Fruit fly (Drosophila melanogaster) whole organism, wandering third instar larva: Measurements from ENCODE around the gene GATAd.

Experiments used
- Abd-B ChIP-seq: fragments of >200 bp; optimal IDR thresholded peaks from 2 replicates; lab custom pipeline; 2017; ENCODE audit warnings: missing biosample characterization, missing genetic modification characterization
- CrebA ChIP-seq: fragments of 200-800 bp; sonication (Bioruptor generic); optimal IDR thresholded peaks from 2 replicates; lab custom pipeline; 2016; ENCODE audit warnings: missing biosample characterization, mild to moderate bottlenecking, missing genetic modification characterization, borderline replicate concordance
- GATAd ChIP-seq: sonication (Bioruptor generic); optimal IDR thresholded peaks from 2 replicates; lab custom pipeline; 2016; ENCODE audit warnings: missing biosample characterization, missing genetic modification characterization
- dl ChIP-seq, 2 experiments: fragments of 175-275, 200-275 bp in 1 of 2; fragments of 200-275 bp in 1 of 2; sonication (Bioruptor generic); optimal IDR thresholded peaks; lab custom pipeline; 2018; ENCODE audit warnings: mild to moderate bottlenecking in 2 of 2, missing biosample characterization in 2 of 2, missing genetic modification characterization in 2 of 2, moderate library complexity in 2 of 2; ENCODE audit not compliant: partially characterized antibody in 2 of 2, insufficient read depth in 1 of 2
- ey ChIP-seq: fragments of 200-800 bp; sonication (Bioruptor generic); optimal IDR thresholded peaks from 2 replicates; lab custom pipeline; 2016; ENCODE audit warnings: missing biosample characterization, missing genetic modification characterization
- fru ChIP-seq: fragments of 200-800 bp; sonication (Bioruptor generic); optimal IDR thresholded peaks from 3 replicates; lab custom pipeline; 2016; ENCODE audit warnings: missing biosample characterization, mild to moderate bottlenecking, missing genetic modification characterization
- jim ChIP-seq: fragments of 175-275, 200-325 bp; sonication (Bioruptor generic); optimal IDR thresholded peaks from 2 replicates; lab custom pipeline; 2016; ENCODE audit warnings: missing biosample characterization, mild to moderate bottlenecking, missing genetic modification characterization
- lola ChIP-seq: fragments of >200 bp; optimal IDR thresholded peaks from 2 replicates; lab custom pipeline; 2017; ENCODE audit warnings: missing biosample characterization, missing genetic modification characterization
- psq ChIP-seq: fragments of 200-800 bp; sonication (Bioruptor generic); optimal IDR thresholded peaks from 3 replicates; lab custom pipeline; 2017; ENCODE audit warnings: missing biosample characterization, mild to moderate bottlenecking, missing genetic modification characterization, moderate library complexity
- sage ChIP-seq: fragments of 200-800 bp; sonication (Bioruptor generic); optimal IDR thresholded peaks from 2 replicates; lab custom pipeline; 2016; ENCODE audit warnings: missing biosample characterization, mild to moderate bottlenecking, missing genetic modification characterization
- usp ChIP-seq: fragments of >200 bp; optimal IDR thresholded peaks from 2 replicates; lab custom pipeline; 2017; ENCODE audit warnings: missing biosample characterization, missing genetic modification characterization

- TF ChIP-seq usp (no peak), jim (GFP tag; lab: Kevin White, UChicago) (no peak), CrebA (GFP tag; lab: Kevin White, UChicago) (no peak), psq (GFP tag; lab: Kevin White, UChicago) (no peak), GATAd (GFP tag; lab: Kevin White, UChicago) (no peak), lola (GFP tag; lab: Kevin White, UChicago) (no peak), sage (GFP tag; lab: Kevin White, UChicago) (no peak), Abd-B (GFP tag; lab: Kevin White, UChicago) (no peak), dl (GFP tag; optimal IDR thresholded peaks at IDR 0.05; lab: Kevin White, UChicago; ENCODE audit: insufficient read depth in 1 of 2, partially characterized antibody in 2 of 2) (no peak), fru (GFP tag; lab: Kevin White, UChicago) (no peak), ey (GFP tag; lab: Kevin White, UChicago) (no peak)
Observed at dm6 chr2L:10294798-10295669, 38.5 kb upstream of the GATAd start, which contains the start of gene Hand.
